Fruit fly (Drosophila melanogaster): ENCODE measurements around the gene Odj.

The Odj gene

dm6 chr3R:17810951-17811706, 2.1 kb upstream of the Odj start, which contains the start of the genes Alg1 and tinc (continued):
- TF ChIP-seq E2f1 (GFP tag; IDR thresholded peaks at IDR 0.05): peak; percentile 53
- no peak for TF ChIP-seq Trl (optimal IDR thresholded peaks at IDR 0.05)
- TF ChIP-seq Trl (GFP tag; optimal IDR thresholded peaks at IDR 0.05): peak; percentile 45
- peak; percentile 37 for TF ChIP-seq CG13123 (GFP tag; optimal IDR thresholded peaks at IDR 0.05)
- TF ChIP-seq Nf-YA (GFP tag; IDR thresholded peaks at IDR 0.05): no peak
- no peak for TF ChIP-seq CG1529 (GFP tag; optimal IDR thresholded peaks at IDR 0.05)
- TF ChIP-seq Sox100B (GFP tag; optimal IDR thresholded peaks at IDR 0.05): peak; percentile 59
- TF ChIP-seq fd3F (GFP tag; optimal IDR thresholded peaks at IDR 0.05): peak; percentile 71
- no peak for TF ChIP-seq gsb (GFP tag; IDR thresholded peaks at IDR 0.05)
- TF ChIP-seq lmd (GFP tag; IDR thresholded peaks at IDR 0.05): peak; percentile 45; the same call in 1 of the 2 replicates
- no peak for TF ChIP-seq CG14667 (GFP tag; IDR thresholded peaks at IDR 0.05)
- peak; percentile 16; the same call in 1 of the 3 replicates for TF ChIP-seq CG34422 (GFP tag; IDR thresholded peaks at IDR 0.05)
- TF ChIP-seq Hr78 (GFP tag; optimal IDR thresholded peaks at IDR 0.05): no peak
- TF ChIP-seq zen2 (GFP tag; IDR thresholded peaks at IDR 0.05; ENCODE audit: partially characterized antibody): no peak
- TF ChIP-seq cg (GFP tag; optimal IDR thresholded peaks at IDR 0.05): peak; percentile 87
- TF ChIP-seq Dip2 (GFP tag; IDR thresholded peaks at IDR 0.05): no peak
- TF ChIP-seq MESR4 (GFP tag; optimal IDR thresholded peaks at IDR 0.05): peak; percentile 77
- TF ChIP-seq slou (GFP tag; optimal IDR thresholded peaks at IDR 0.05): no peak
- TF ChIP-seq Lhr (GFP tag; optimal IDR thresholded peaks at IDR 0.05): peak; percentile 36
- TF ChIP-seq CG4820 (GFP tag; optimal IDR thresholded peaks at IDR 0.05): peak; percentile 23
- no peak for TF ChIP-seq CG6654 (GFP tag; optimal IDR thresholded peaks at IDR 0.05)
- no peak for TF ChIP-seq CHES-1-like (GFP tag; optimal IDR thresholded peaks at IDR 0.05)
- TF ChIP-seq tup (GFP tag; optimal IDR thresholded peaks at IDR 0.05): no peak
- TF ChIP-seq CG6272 (GFP tag; IDR thresholded peaks at IDR 0.05): no peak
- TF ChIP-seq ara (GFP tag; IDR thresholded peaks at IDR 0.05): no peak
- TF ChIP-seq Aef1 (GFP tag; IDR thresholded peaks at IDR 0.05): peak; percentile 28; the same call in 1 of the 3 replicates
- peak; percentile 26 for TF ChIP-seq CG17186 (GFP tag; optimal IDR thresholded peaks at IDR 0.05)
- peak; percentile 2 for TF ChIP-seq Hand (GFP tag; optimal IDR thresholded peaks at IDR 0.05)
- peak; percentile 52; the same call in 1 of the 2 replicates for TF ChIP-seq ato (GFP tag; IDR thresholded peaks at IDR 0.05; ENCODE audit: partially characterized antibody)
- peak; percentile 16 for TF ChIP-seq HHEX (GFP tag; optimal IDR thresholded peaks at IDR 0.05)
- peak; percentile 46 to 72 for TF ChIP-seq dpn (GFP tag; optimal IDR thresholded peaks at IDR 0.05)
- no peak for TF ChIP-seq CG4707 (GFP tag; optimal IDR thresholded peaks at IDR 0.05)
- no peak for TF ChIP-seq pb (GFP tag; optimal IDR thresholded peaks at IDR 0.05)
- no peak for TF ChIP-seq NC2β (GFP tag; optimal IDR thresholded peaks at IDR 0.05)
- TF ChIP-seq crc (GFP tag; optimal IDR thresholded peaks at IDR 0.05): no peak
- TF ChIP-seq az2 (GFP tag; optimal IDR thresholded peaks at IDR 0.05): peak; percentile 55
- TF ChIP-seq hbn (GFP tag; IDR thresholded peaks at IDR 0.05; ENCODE audit: partially characterized antibody): no peak; the same call in 1 of the 2 replicates
- peak; percentile 3 for TF ChIP-seq CG9609 (GFP tag; optimal IDR thresholded peaks at IDR 0.05)
- peak; percentile 91 for TF ChIP-seq Jarid2 (GFP tag; optimal IDR thresholded peaks at IDR 0.05)
- peak; percentile 90 for TF ChIP-seq pzg (GFP tag; optimal IDR thresholded peaks at IDR 0.05)
- TF ChIP-seq kni (GFP tag; optimal IDR thresholded peaks at IDR 0.05): no peak
- no peak for TF ChIP-seq CG3407 (GFP tag; optimal IDR thresholded peaks at IDR 0.05)
- TF ChIP-seq CG11247 (GFP tag; IDR thresholded peaks at IDR 0.05): 0 out of 2 replicates have a peak, but pooled peaks have one; percentile 4
- no peak for TF ChIP-seq Lim3 (GFP tag; IDR thresholded peaks at IDR 0.05)
- peak in 1 of 2 experiments; percentile 55 for TF ChIP-seq insv (GFP tag; optimal IDR thresholded peaks at IDR 0.05)
- TF ChIP-seq Ptx1 (GFP tag; IDR thresholded peaks at IDR 0.05): peak; percentile 58; the same call in 1 of the 2 replicates
- peak; percentile 60 for TF ChIP-seq CG4328 (GFP tag; optimal IDR thresholded peaks at IDR 0.05)
- TF ChIP-seq Hmx (GFP tag; optimal IDR thresholded peaks at IDR 0.05): no peak
- TF ChIP-seq jumu (GFP tag; optimal IDR thresholded peaks at IDR 0.05): no peak
